Worm (Caenorhabditis elegans): ENCODE measurements around the gene K07H8.11.

K07H8.11 gene

ce11 chrIV:8275232-8275631 is at the start of gene K07H8.11:
K07H8.11 (minus strand) TSS chrIV:8275332.
- no peak for TF ChIP-seq W03F9.2 (tag; optimal IDR thresholded peaks at IDR 0.05)
- TF ChIP-seq him-1 (tag; optimal IDR thresholded peaks at IDR 0.05): no peak
- TF ChIP-seq dao-5 (tag; optimal IDR thresholded peaks at IDR 0.05): no peak

ce11 chrIV:8318799-8319198 is 43.7 kb upstream of the K07H8.11 start:
- TF ChIP-seq him-1 (tag; optimal IDR thresholded peaks at IDR 0.05) (no peak), W03F9.2 (tag; optimal IDR thresholded peaks at IDR 0.05) (no peak), dao-5 (tag; optimal IDR thresholded peaks at IDR 0.05) (no peak)

DNA sequence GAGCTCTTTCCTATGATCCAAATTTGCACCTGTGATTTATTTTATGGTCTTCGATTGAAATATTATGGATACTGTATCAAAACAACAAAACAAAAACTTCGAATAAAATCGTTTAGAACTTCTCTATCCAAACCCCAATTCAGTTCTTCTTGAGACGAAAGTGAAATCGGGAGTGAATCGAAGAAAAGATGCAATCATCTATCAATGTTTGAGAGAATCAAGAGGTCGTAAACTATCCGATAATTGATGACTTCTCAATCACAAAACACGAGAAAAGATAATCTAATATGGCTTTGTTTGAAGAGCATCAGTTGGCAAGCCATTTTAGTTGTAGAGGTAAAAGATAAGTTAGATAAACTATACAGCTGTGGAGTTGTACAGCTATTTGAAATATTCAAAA is 42.7 kb upstream of the K07H8.11 start:
- TF ChIP-seq W03F9.2 (tag; optimal IDR thresholded peaks at IDR 0.05) (no peak), him-1 (tag; optimal IDR thresholded peaks at IDR 0.05) (no peak), dao-5 (tag; optimal IDR thresholded peaks at IDR 0.05) (no peak)

- no peak for TF ChIP-seq dao-5 (tag; optimal IDR thresholded peaks at IDR 0.05)
- TF ChIP-seq W03F9.2 (tag; optimal IDR thresholded peaks at IDR 0.05): no peak
- TF ChIP-seq him-1 (tag; optimal IDR thresholded peaks at IDR 0.05): no peak
Observed at ce11 chrIV:8312846-8313245, 37.7 kb upstream of the K07H8.11 start, which contains the start of gene F35H10.10. F35H10.10 (minus strand) TSS chrIV:8312946.

ce11 chrIV:8312105-8312504 is 37.0 kb upstream of the K07H8.11 start:
- no peak for TF ChIP-seq W03F9.2 (tag; optimal IDR thresholded peaks at IDR 0.05)
- TF ChIP-seq dao-5 (tag; optimal IDR thresholded peaks at IDR 0.05): no peak
- no peak for TF ChIP-seq him-1 (tag; optimal IDR thresholded peaks at IDR 0.05)

DNA sequence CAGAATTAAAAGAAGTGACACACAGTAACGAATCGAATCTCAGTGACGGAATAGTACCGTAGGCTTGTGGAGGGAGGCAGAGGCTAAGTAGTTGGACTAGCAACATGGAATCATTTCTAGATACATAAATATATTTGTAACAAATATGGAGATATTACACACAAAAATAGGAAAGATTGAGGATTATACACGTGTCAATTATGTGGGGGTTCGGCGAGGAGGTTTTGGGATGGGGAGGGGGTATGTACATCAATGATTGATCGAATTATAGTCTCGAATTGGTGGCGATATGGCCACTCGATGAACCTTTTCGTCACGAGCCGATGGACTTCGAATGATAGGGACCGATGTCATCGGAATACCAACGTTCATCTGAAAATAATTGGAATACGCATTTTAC is 32.3 kb upstream of the K07H8.11 start:
- TF ChIP-seq him-1 (tag; optimal IDR thresholded peaks at IDR 0.05) (no peak), dao-5 (tag; optimal IDR thresholded peaks at IDR 0.05) (no peak), W03F9.2 (tag; optimal IDR thresholded peaks at IDR 0.05) (no peak)

ce11 chrIV:8303668-8304067 is 28.5 kb upstream of the K07H8.11 start, which contains the start of gene vha-5:
vha-5 (plus strand) TSS chrIV:8303968.
- no peak for TF ChIP-seq him-1 (tag; optimal IDR thresholded peaks at IDR 0.05)
- TF ChIP-seq dao-5 (tag; optimal IDR thresholded peaks at IDR 0.05): no peak
- TF ChIP-seq W03F9.2 (tag; optimal IDR thresholded peaks at IDR 0.05): no peak

DNA sequence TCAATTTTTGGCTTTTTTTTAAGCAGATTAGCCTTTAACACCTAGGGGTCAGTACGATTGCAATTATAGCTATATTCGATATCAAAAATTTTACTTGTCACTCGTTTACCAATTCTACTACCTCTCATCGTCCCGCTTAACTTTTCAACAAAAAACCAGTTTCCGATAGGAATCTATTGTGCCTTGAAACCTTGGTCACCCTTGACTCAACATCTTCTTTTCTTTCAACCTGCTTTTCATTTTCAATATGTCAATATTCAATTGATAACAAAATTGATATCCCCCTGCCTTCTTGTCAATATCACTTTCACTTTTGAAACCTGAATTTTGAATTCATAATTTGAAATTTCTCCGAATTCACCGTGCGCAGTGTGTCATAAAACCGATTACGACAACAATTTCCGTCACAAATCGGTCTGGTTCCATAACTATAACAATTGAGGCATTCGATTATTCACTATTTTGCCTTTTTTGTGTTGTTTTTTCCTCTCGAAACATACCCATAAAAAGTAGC is 27.6 kb upstream of the K07H8.11 start:
- TF ChIP-seq him-1 (tag; optimal IDR thresholded peaks at IDR 0.05) (no peak), W03F9.2 (tag; optimal IDR thresholded peaks at IDR 0.05) (no peak), dao-5 (tag; optimal IDR thresholded peaks at IDR 0.05) (no peak)

DNA sequence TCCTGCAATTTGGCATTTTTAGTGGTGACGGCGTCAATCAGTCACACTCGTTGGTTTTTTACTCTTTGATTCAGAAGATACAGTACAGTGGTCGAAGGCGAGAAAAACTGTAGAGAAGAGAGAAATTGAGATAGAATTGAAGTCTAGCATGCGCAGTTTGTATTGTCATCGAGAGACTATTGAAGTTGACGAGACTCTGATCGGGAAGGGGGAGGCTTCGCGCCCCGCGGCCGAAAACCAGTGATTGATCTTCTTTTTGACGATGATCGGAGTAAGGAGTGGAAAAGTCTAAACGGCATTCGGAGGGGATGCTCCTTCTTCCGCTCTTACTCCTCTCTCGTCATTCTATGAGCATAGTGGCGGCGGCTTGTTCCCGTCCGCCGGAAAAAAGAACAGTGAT is 26.8 kb upstream of the K07H8.11 start:
- no peak for TF ChIP-seq him-1 (tag; optimal IDR thresholded peaks at IDR 0.05)
- TF ChIP-seq dao-5 (tag; optimal IDR thresholded peaks at IDR 0.05): no peak
- TF ChIP-seq W03F9.2 (tag; optimal IDR thresholded peaks at IDR 0.05): no peak

- TF ChIP-seq him-1 (tag; optimal IDR thresholded peaks at IDR 0.05): no peak
- no peak for TF ChIP-seq W03F9.2 (tag; optimal IDR thresholded peaks at IDR 0.05)
- no peak for TF ChIP-seq dao-5 (tag; optimal IDR thresholded peaks at IDR 0.05)
Observed at ce11 chrIV:8300468-8300867, 25.3 kb upstream of the K07H8.11 start, which contains the start of gene F35H10.5. F35H10.5 (plus strand) TSS chrIV:8300768.

ce11 chrIV:8299636-8300035 is 24.5 kb upstream of the K07H8.11 start, which contains the start of gene F35H10.6:
F35H10.6 (plus strand) TSS chrIV:8299936.
- TF ChIP-seq W03F9.2 (tag; optimal IDR thresholded peaks at IDR 0.05): no peak
- no peak for TF ChIP-seq him-1 (tag; optimal IDR thresholded peaks at IDR 0.05)
- TF ChIP-seq dao-5 (tag; optimal IDR thresholded peaks at IDR 0.05): no peak

- TF ChIP-seq him-1 (tag; optimal IDR thresholded peaks at IDR 0.05) (no peak), dao-5 (tag; optimal IDR thresholded peaks at IDR 0.05) (no peak), W03F9.2 (tag; optimal IDR thresholded peaks at IDR 0.05) (no peak)
Observed at ce11 chrIV:8297192-8297591, 22.1 kb upstream of the K07H8.11 start, which contains the start of gene nprl-3. nprl-3 (plus strand) TSS chrIV:8297492.

- TF ChIP-seq him-1 (tag; optimal IDR thresholded peaks at IDR 0.05): no peak
- no peak for TF ChIP-seq W03F9.2 (tag; optimal IDR thresholded peaks at IDR 0.05)
Observed at ce11 chrIV:8294650-8295049, 19.5 kb upstream of the K07H8.11 start, which contains the start of gene tbce-1. tbce-1 (plus strand) TSS chrIV:8294690.

DNA sequence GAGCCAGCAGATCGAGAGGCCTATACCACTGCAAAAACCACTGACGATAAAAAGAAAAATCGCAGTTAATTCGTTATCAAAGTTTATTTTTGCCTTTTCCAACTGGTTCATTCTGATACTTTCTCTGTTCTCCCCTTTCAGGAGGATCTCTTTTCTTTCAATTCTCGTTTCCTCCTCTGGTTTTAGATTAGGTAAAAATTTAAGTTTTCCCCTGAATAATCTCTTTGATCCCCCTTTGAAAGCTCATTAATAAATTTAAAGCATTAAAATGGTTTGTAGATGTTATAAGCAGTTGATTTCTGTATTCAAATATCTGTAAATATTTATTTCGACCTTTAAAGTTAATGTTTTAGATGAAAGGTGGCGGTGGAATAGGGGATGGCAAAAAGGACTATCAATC is 16.1 kb upstream of the K07H8.11 start, which contains the start of gene K07H8.2:
TSS of gene K07H8.2 (plus strand) at position 301 of the 400 bp plus-strand sequence.
- TF ChIP-seq him-1 (tag; optimal IDR thresholded peaks at IDR 0.05) (no peak), dao-5 (tag; optimal IDR thresholded peaks at IDR 0.05) (no peak), W03F9.2 (tag; optimal IDR thresholded peaks at IDR 0.05) (no peak)

All from whole organism, L4/young adult.